Fruit fly (Drosophila melanogaster): ENCODE measurements around the gene CG31789.

The CG31789 gene

dm6 chr2L:18563020-18563546 lies 42.6 kb upstream of the CG31789 start (continued):
- TF ChIP-seq Dp (GFP tag; optimal IDR thresholded peaks at IDR 0.05) (no peak), CG5953 (GFP tag; IDR thresholded peaks at IDR 0.05) (no peak), seq (GFP tag; IDR thresholded peaks at IDR 0.05) (no peak; the same call in 1 of the 2 replicates), Mad (GFP tag; optimal IDR thresholded peaks at IDR 0.05) (no peak), kay (GFP tag; optimal IDR thresholded peaks at IDR 0.05) (no peak), CG9437 (GFP tag; optimal IDR thresholded peaks at IDR 0.05) (no peak), bigmax (GFP tag; optimal IDR thresholded peaks at IDR 0.05) (no peak), ewg (GFP tag; optimal IDR thresholded peaks at IDR 0.05) (no peak), wdn (GFP tag; IDR thresholded peaks at IDR 0.05) (no peak), CG32767 (GFP tag; IDR thresholded peaks at IDR 0.05) (no peak), mld (GFP tag; IDR thresholded peaks at IDR 0.05; ENCODE audit: partially characterized antibody) (no peak), zen (tag; optimal IDR thresholded peaks at IDR 0.05) (no peak), insv (GFP tag; optimal IDR thresholded peaks at IDR 0.05) (no peak), CG4820 (GFP tag; optimal IDR thresholded peaks at IDR 0.05) (no peak), cwo (GFP tag; optimal IDR thresholded peaks at IDR 0.05) (peak; percentile 65), sr (GFP tag; IDR thresholded peaks at IDR 0.05) (no peak), org-1 (GFP tag; optimal IDR thresholded peaks at IDR 0.05) (no peak), CG2875 (GFP tag; optimal IDR thresholded peaks at IDR 0.05) (no peak), ftz-f1 (GFP tag; optimal IDR thresholded peaks at IDR 0.05) (peak; percentile 15), ttk (GFP tag; IDR thresholded peaks at IDR 0.05) (no peak), CG7357 (GFP tag; IDR thresholded peaks at IDR 0.05) (no peak), vvl (GFP tag; IDR thresholded peaks at IDR 0.05) (peak; percentile 55; the same call in 1 of the 2 replicates), NK7.1 (GFP tag; optimal IDR thresholded peaks at IDR 0.05) (no peak), sens-2 (GFP tag; IDR thresholded peaks at IDR 0.05) (no peak), CG15514 (GFP tag; optimal IDR thresholded peaks at IDR 0.05) (peak; percentile 15), CG10147 (GFP tag; optimal IDR thresholded peaks at IDR 0.05) (no peak), fd64A (GFP tag; optimal IDR thresholded peaks at IDR 0.05) (peak; percentile 23), NC2α (GFP tag; optimal IDR thresholded peaks at IDR 0.05) (no peak), Ets65A (GFP tag) (no peak), CG12769 (tag; optimal IDR thresholded peaks at IDR 0.05) (no peak), Dll (GFP tag; IDR thresholded peaks at IDR 0.05; ENCODE audit: partially characterized antibody) (no peak), CG6254 (GFP tag; optimal IDR thresholded peaks at IDR 0.05) (no peak), CG13287 (GFP tag; IDR thresholded peaks at IDR 0.05; ENCODE audit: partially characterized antibody) (peak; percentile 29; the same call in 1 of the 2 replicates), sug (tag; optimal IDR thresholded peaks at IDR 0.05) (no peak), cas (GFP tag; IDR thresholded peaks at IDR 0.05) (no peak), CG16813 (GFP tag; IDR thresholded peaks at IDR 0.05; ENCODE audit: partially characterized antibody) (no peak), Hand (GFP tag; optimal IDR thresholded peaks at IDR 0.05) (no peak), croc (GFP tag; conservative IDR thresholded peaks at IDR 0.05) (no peak), bbx (GFP tag; IDR thresholded peaks at IDR 0.05; ENCODE audit: partially characterized antibody) (peak; percentile 53; the same call in 1 of the 2 replicates), salm (tag; optimal IDR thresholded peaks at IDR 0.05) (no peak), pzg (GFP tag; optimal IDR thresholded peaks at IDR 0.05) (no peak), CG17359 (tag; optimal IDR thresholded peaks at IDR 0.05) (peak; percentile 77), PHDP (tag; optimal IDR thresholded peaks at IDR 0.05) (no peak), Max (GFP tag; optimal IDR thresholded peaks at IDR 0.05) (no peak), zfh1 (GFP tag; IDR thresholded peaks at IDR 0.05) (no peak), CrebB (tag; optimal IDR thresholded peaks at IDR 0.05) (peak; percentile 68), grn (GFP tag; optimal IDR thresholded peaks at IDR 0.05) (peak; percentile 61), CG1233 (GFP tag; optimal IDR thresholded peaks at IDR 0.05) (no peak), Ptx1 (GFP tag; IDR thresholded peaks at IDR 0.05) (no peak), CG4854 (GFP tag; optimal IDR thresholded peaks at IDR 0.05) (no peak), CG1529 (GFP tag; optimal IDR thresholded peaks at IDR 0.05) (no peak)
